Worm (Caenorhabditis elegans) whole organism, midembryonic: Measurements from ENCODE around the gene Y43F8B.15.

ENCODE experiments used
- T22C8.4 ChIP-seq: fragments of 200-800 bp; sonication (Bioruptor generic); IDR thresholded peaks from 2 replicates; pipeline ENCODE4 v1.3.6; 2022; ENCODE audit warnings: missing genetic modification characterization, missing compliant biosample characterization
- cog-1 ChIP-seq: sonication (generic microtip); optimal IDR thresholded peaks from 2 replicates; lab custom pipeline; 2016; ENCODE audit warnings: missing genetic modification characterization, missing compliant biosample characterization
- flt-1 ChIP-seq: fragments of 200-800 bp; sonication (Bioruptor generic); IDR thresholded peaks from 2 replicates; pipeline ENCODE4 v1.3.6; 2022; ENCODE audit warnings: missing genetic modification characterization, missing compliant biosample characterization
- klf-2 ChIP-seq: fragments of 200-800 bp; sonication (Bioruptor generic); conservative IDR thresholded peaks from 2 replicates; pipeline ENCODE4 v1.3.6; 2022; ENCODE audit warnings: missing genetic modification reagents, missing genetic modification characterization, missing compliant biosample characterization
- med-1 ChIP-seq: sonication (generic microtip); optimal IDR thresholded peaks from 2 replicates; lab custom pipeline; 2017; ENCODE audit warnings: missing genetic modification characterization, mild to moderate bottlenecking, missing compliant biosample characterization, antibody characterized with exemption, missing genetic modification reagents; ENCODE audit not compliant: insufficient read depth
- ref-1 ChIP-seq: fragments of 200-800 bp; sonication (Bioruptor generic); conservative IDR thresholded peaks from 2 replicates; pipeline ENCODE4 v1.3.6; 2022; ENCODE audit warnings: missing genetic modification reagents, missing genetic modification characterization, missing compliant biosample characterization
- ztf-23 ChIP-seq: fragments of 200-800 bp; sonication (Bioruptor generic); IDR thresholded peaks from 2 replicates; pipeline ENCODE4 v1.3.6; 2022; ENCODE audit warnings: missing genetic modification reagents, missing genetic modification characterization, missing compliant biosample characterization
- ztf-29 ChIP-seq: fragments of 200-800 bp; sonication (Bioruptor generic); IDR thresholded peaks from 2 replicates; pipeline ENCODE4 v1.3.6; 2022; ENCODE audit warnings: missing genetic modification reagents, missing genetic modification characterization, missing compliant biosample characterization

Gene Y43F8B.15

ce11 chrV:19417836-19418235 is 44.1 kb downstream of the Y43F8B.15 start, which contains the start of gene C25F9.15:
Gene C25F9.15, plus strand, starts transcription at chrV:19418136.
- TF ChIP-seq cog-1 (tag; lab: Kevin White, UChicago) (no peak), ztf-23 (GFP tag; lab: Robert Waterston, UW) (no peak), T22C8.4 (no peak), ref-1 (GFP tag; lab: Robert Waterston, UW) (no peak), ztf-29 (GFP tag; lab: Robert Waterston, UW) (no peak), med-1 (GFP tag; lab: Kevin White, UChicago) (no peak)

- TF ChIP-seq cog-1 (tag; lab: Kevin White, UChicago) = no peak
- TF ChIP-seq ref-1 (GFP tag; lab: Robert Waterston, UW) = no peak
- TF ChIP-seq flt-1 (GFP tag; lab: Robert Waterston, UW) = no peak
- no peak for TF ChIP-seq ztf-23 (GFP tag; lab: Robert Waterston, UW)
- TF ChIP-seq med-1 (GFP tag; lab: Kevin White, UChicago) = no peak
- no peak for TF ChIP-seq klf-2 (GFP tag; lab: Robert Waterston, UW)
- no peak for TF ChIP-seq ztf-29 (GFP tag; lab: Robert Waterston, UW)
These were observed 45.4 kb downstream of the Y43F8B.15 start, which contains the start of the genes C25F9.4 and C25F9.9 for ce11 chrV:19416475-19416874. Gene C25F9.4, minus strand, starts transcription at chrV:19416575. Gene C25F9.9, plus strand, starts transcription at chrV:19416611.

- TF ChIP-seq ztf-23 (GFP tag; lab: Robert Waterston, UW) (no peak), flt-1 (GFP tag; lab: Robert Waterston, UW) (no peak), klf-2 (GFP tag; lab: Robert Waterston, UW) (no peak)
These were observed 51.3 kb downstream of the Y43F8B.15 start, which contains the start of gene C25F9.5 for ce11 chrV:19410663-19411062. Gene C25F9.5, minus strand, starts transcription at chrV:19410857.
